Worm (Caenorhabditis elegans) whole organism, midembryonic: ENCODE data around the gene srbc-40.

Experiments
- T22C8.4 ChIP-seq: fragments of 200-800 bp; sonication (Bioruptor generic); IDR thresholded peaks from 2 replicates; pipeline ENCODE4 v1.3.6; 2022; ENCODE audit warnings: missing genetic modification characterization, missing compliant biosample characterization
- cog-1 ChIP-seq: sonication (generic microtip); optimal IDR thresholded peaks from 2 replicates; lab custom pipeline; 2016; ENCODE audit warnings: missing genetic modification characterization, missing compliant biosample characterization
- flt-1 ChIP-seq: fragments of 200-800 bp; sonication (Bioruptor generic); IDR thresholded peaks from 2 replicates; pipeline ENCODE4 v1.3.6; 2022; ENCODE audit warnings: missing genetic modification characterization, missing compliant biosample characterization
- klf-2 ChIP-seq: fragments of 200-800 bp; sonication (Bioruptor generic); conservative IDR thresholded peaks from 2 replicates; pipeline ENCODE4 v1.3.6; 2022; ENCODE audit warnings: missing genetic modification reagents, missing genetic modification characterization, missing compliant biosample characterization
- med-1 ChIP-seq: sonication (generic microtip); optimal IDR thresholded peaks from 2 replicates; lab custom pipeline; 2017; ENCODE audit warnings: missing genetic modification characterization, mild to moderate bottlenecking, missing compliant biosample characterization, antibody characterized with exemption, missing genetic modification reagents; ENCODE audit not compliant: insufficient read depth
- tab-1 ChIP-seq: fragments of 200-800 bp; sonication (Bioruptor generic); IDR thresholded peaks from 2 replicates; pipeline ENCODE4 v1.3.6; 2022; ENCODE audit warnings: missing genetic modification characterization, missing compliant biosample characterization
- ztf-23 ChIP-seq: fragments of 200-800 bp; sonication (Bioruptor generic); IDR thresholded peaks from 2 replicates; pipeline ENCODE4 v1.3.6; 2022; ENCODE audit warnings: missing genetic modification reagents, missing genetic modification characterization, missing compliant biosample characterization
- ztf-29 ChIP-seq: fragments of 200-800 bp; sonication (Bioruptor generic); IDR thresholded peaks from 2 replicates; pipeline ENCODE4 v1.3.6; 2022; ENCODE audit warnings: missing genetic modification reagents, missing genetic modification characterization, missing compliant biosample characterization

DNA sequence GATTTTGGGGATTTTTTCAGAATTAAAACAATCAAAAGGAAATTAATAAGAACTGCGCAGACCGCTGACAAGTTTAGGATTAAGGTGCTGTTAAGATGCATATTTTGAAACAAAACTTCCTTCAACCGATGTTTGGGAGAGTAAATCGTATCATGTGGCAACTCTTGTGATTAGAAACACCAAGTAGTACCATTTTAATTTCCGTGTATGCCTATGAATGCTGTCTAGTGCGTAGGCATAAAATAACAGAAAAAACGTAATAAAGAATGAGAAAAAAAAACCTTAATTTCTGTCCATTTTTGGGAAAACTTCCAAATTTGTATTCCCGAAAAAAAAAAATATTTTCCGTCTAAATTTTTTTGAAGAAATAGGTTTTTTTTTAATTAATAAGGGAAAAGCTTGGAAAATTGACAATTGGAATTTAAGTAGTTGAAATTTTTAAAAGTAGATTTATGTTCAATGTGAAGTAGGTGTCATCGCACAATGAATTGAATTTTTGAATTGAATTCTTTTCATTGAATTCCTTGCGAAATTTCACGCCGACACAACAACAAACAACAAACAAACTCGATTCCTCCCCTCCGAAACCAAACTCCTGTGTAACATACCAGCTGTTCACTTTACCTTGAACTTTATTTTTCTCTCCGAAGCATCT is 33.2 kb upstream of the srbc-40 start, which contains the start of the genes str-262 and srp-1:
- no peak for TF ChIP-seq med-1 (GFP tag; lab: Kevin White, UChicago)
- TF ChIP-seq flt-1 (GFP tag; lab: Robert Waterston, UW): no peak
- TF ChIP-seq cog-1: no peak
- TF ChIP-seq klf-2: no peak
- TF ChIP-seq ztf-29 (GFP tag; lab: Robert Waterston, UW): no peak
- no peak for TF ChIP-seq T22C8.4
- no peak for TF ChIP-seq tab-1
- no peak for TF ChIP-seq ztf-23 (GFP tag; lab: Robert Waterston, UW)
